Worm (Caenorhabditis elegans): ENCODE data around the gene srsx-24.
A peak's percentile ranks its signal among the peaks of the same experiment; 100 is the strongest.

Gene srsx-24

DNA sequence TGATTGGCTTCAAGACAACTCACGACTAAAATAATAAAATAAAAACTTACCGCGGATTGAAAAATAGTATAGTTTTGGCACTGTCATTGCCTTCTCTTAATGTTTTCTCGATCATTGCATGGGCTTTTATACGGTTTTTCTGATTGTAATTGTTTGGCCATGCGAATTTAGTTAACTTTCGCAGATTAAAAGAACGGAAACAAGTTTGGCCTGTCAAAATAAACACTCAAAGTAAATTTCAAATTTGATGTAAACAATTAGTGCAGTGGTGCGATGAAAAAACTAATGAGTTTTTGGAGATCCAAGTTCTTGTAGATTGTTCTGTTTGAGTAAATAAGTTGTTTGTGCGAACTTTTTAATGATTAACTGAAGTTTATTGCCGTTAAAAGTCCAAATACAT is 19.9 kb upstream of the srsx-24 start, which contains the start of gene gst-41:
gst-41 (minus strand) TSS at position 101 of the 400 bp plus-strand sequence.
- no peak for TF ChIP-seq unc-130 (tag; optimal IDR thresholded peaks at IDR 0.05)
- no peak for TF ChIP-seq lir-3 (tag; optimal IDR thresholded peaks at IDR 0.05; ENCODE audit: poor library complexity)
- TF ChIP-seq lin-39 (tag; optimal IDR thresholded peaks at IDR 0.05) = no peak
- TF ChIP-seq ceh-63 (GFP tag; optimal IDR thresholded peaks at IDR 0.05) = no peak
- TF ChIP-seq aha-1 (tag; optimal IDR thresholded peaks at IDR 0.05) = no peak

ce11 chrV:7395359-7395758 is 16.1 kb upstream of the srsx-24 start, which contains the start of gene srx-9:
srx-9 (minus strand) TSS chrV:7395459.
- TF ChIP-seq fkh-8 (tag; optimal IDR thresholded peaks at IDR 0.05) (no peak), unc-130 (tag; optimal IDR thresholded peaks at IDR 0.05) (no peak), C16A3.4 (tag; optimal IDR thresholded peaks at IDR 0.05) (no peak), sup-37 (GFP tag; optimal IDR thresholded peaks at IDR 0.05) (no peak), dpl-1 (GFP tag; optimal IDR thresholded peaks at IDR 0.05) (no peak), C34B4.2 (tag; optimal IDR thresholded peaks at IDR 0.05) (no peak), ets-5 (GFP tag; IDR thresholded peaks at IDR 0.05) (no peak), fkh-4 (tag; optimal IDR thresholded peaks at IDR 0.05; ENCODE audit: borderline replicate concordance) (no peak), mep-1 (tag; optimal IDR thresholded peaks at IDR 0.05) (no peak), jun-1 (tag; optimal IDR thresholded peaks at IDR 0.05) (no peak), nhr-71 (tag; optimal IDR thresholded peaks at IDR 0.05) (no peak), dsc-1 (tag; optimal IDR thresholded peaks at IDR 0.05) (no peak), grh-1 (GFP tag; IDR thresholded peaks at IDR 0.05) (no peak), irx-1 (tag; optimal IDR thresholded peaks at IDR 0.05) (no peak), mdl-1 (tag; optimal IDR thresholded peaks at IDR 0.05) (no peak), ztf-11 (tag; optimal IDR thresholded peaks at IDR 0.05) (no peak), F16B12.6 (tag; optimal IDR thresholded peaks at IDR 0.05) (no peak), unc-98 (GFP tag; IDR thresholded peaks at IDR 0.05) (no peak)

ce11 chrV:7391933-7392332 is 12.6 kb upstream of the srsx-24 start, which contains the start of gene fbxa-105:
fbxa-105 (minus strand) TSS chrV:7392029.
- TF ChIP-seq elt-2 (tag; optimal IDR thresholded peaks at IDR 0.05) (peak; percentile 3), efl-1 (optimal IDR thresholded peaks at IDR 0.05) (no peak), efl-1 (GFP tag; optimal IDR thresholded peaks at IDR 0.05 in 1 of 2) (peak in 1 of 2 experiments; percentile 19), F16B12.6 (tag; optimal IDR thresholded peaks at IDR 0.05) (no peak)

DNA sequence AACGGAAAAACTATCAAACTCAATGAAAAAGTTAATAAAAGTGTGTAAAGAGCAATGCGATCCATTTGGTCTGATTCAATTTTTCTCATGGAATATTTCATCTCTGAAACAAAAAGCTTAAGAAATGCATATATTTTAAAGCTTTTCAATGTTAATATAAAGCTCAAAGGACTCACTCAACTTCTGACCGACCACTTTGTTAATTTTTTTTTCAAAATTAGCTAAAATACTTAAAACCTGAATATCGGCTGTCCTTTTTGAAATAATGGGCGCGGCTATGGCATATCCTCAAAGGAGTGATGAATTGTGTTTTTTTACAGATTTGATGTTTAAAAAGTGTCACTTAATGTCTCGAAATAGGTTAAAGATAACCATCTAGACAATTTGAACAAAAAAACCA is 10.5 kb upstream of the srsx-24 start, which contains the start of gene C02H6.1:
C02H6.1 (minus strand) TSS at position 101 of the 400 bp plus-strand sequence.
- no peak for TF ChIP-seq fkh-4 (tag; optimal IDR thresholded peaks at IDR 0.05; ENCODE audit: borderline replicate concordance)
- no peak for TF ChIP-seq mep-1 (tag; optimal IDR thresholded peaks at IDR 0.05)
- no peak for TF ChIP-seq alr-1 (tag; optimal IDR thresholded peaks at IDR 0.05; ENCODE audit: borderline replicate concordance)
- TF ChIP-seq fkh-10 (GFP tag; optimal IDR thresholded peaks at IDR 0.05) = no peak
- TF ChIP-seq irx-1 (tag; optimal IDR thresholded peaks at IDR 0.05) = no peak
- no peak for TF ChIP-seq dpl-1 (GFP tag; optimal IDR thresholded peaks at IDR 0.05)
- no peak for TF ChIP-seq ama-1 (optimal IDR thresholded peaks at IDR 0.05)
- TF ChIP-seq mab-9 (GFP tag; IDR thresholded peaks at IDR 0.05) = no peak
- TF ChIP-seq lin-39 (tag; optimal IDR thresholded peaks at IDR 0.05) = no peak
- TF ChIP-seq F16B12.6 (tag; optimal IDR thresholded peaks at IDR 0.05) = no peak
- no peak for TF ChIP-seq vab-15 (tag; optimal IDR thresholded peaks at IDR 0.05)
- no peak for TF ChIP-seq hlh-17 (GFP tag; optimal IDR thresholded peaks at IDR 0.05; ENCODE audit: borderline replicate concordance)
- no peak for TF ChIP-seq mef-2 (tag; optimal IDR thresholded peaks at IDR 0.05)
- TF ChIP-seq xbp-1 (tag; optimal IDR thresholded peaks at IDR 0.05) = no peak
- no peak for TF ChIP-seq pqm-1 (tag; optimal IDR thresholded peaks at IDR 0.05)

DNA sequence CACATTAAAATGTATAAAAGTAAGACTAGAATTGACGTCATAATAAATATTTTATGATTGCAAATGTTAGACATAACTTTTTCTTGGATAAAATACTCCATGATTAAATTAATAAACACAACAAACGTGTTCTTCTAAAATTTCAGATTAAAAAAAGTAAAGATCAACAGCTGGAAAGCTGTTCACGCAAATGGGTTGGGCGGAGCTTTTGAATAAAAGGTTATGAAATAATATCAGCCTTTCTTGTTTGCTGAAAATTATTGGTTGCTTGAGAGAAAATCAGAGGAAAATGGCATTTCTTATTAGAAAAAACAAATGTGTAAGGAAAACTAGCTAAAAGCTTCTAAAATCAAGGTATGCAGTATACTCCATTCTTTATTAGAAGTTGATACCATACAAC is 8.5 kb upstream of the srsx-24 start, which contains the start of gene C02H6.3:
C02H6.3 (minus strand) TSS at position 101 of the 400 bp plus-strand sequence.
- no peak for TF ChIP-seq ceh-63 (GFP tag; optimal IDR thresholded peaks at IDR 0.05)
- TF ChIP-seq lin-14 (GFP tag; optimal IDR thresholded peaks at IDR 0.05) = no peak
- TF ChIP-seq C34B4.2 (tag; optimal IDR thresholded peaks at IDR 0.05) = no peak
- no peak for TF ChIP-seq nhr-20 (tag; optimal IDR thresholded peaks at IDR 0.05)
- TF ChIP-seq nhr-47 (tag; optimal IDR thresholded peaks at IDR 0.05) = no peak
- TF ChIP-seq C16A3.4 (tag; optimal IDR thresholded peaks at IDR 0.05) = no peak
- no peak for TF ChIP-seq vab-15 (tag; optimal IDR thresholded peaks at IDR 0.05)
- no peak for TF ChIP-seq zag-1 (tag; optimal IDR thresholded peaks at IDR 0.05)
- no peak for TF ChIP-seq aly-2 (tag; optimal IDR thresholded peaks at IDR 0.05)
- TF ChIP-seq blmp-1 (tag; optimal IDR thresholded peaks at IDR 0.05) = no peak
- no peak for TF ChIP-seq nhr-237 (tag; optimal IDR thresholded peaks at IDR 0.05)
- no peak for TF ChIP-seq unc-98 (GFP tag; IDR thresholded peaks at IDR 0.05)
- no peak for TF ChIP-seq lin-15B (tag; optimal IDR thresholded peaks at IDR 0.05)
- TF ChIP-seq ztf-11 (tag; optimal IDR thresholded peaks at IDR 0.05) = no peak
- TF ChIP-seq irx-1 (tag; optimal IDR thresholded peaks at IDR 0.05) = no peak
- TF ChIP-seq hlh-4 (tag; optimal IDR thresholded peaks at IDR 0.05) = no peak
